Fruit fly (Drosophila melanogaster) whole organism, embryonic: ENCODE results near the gene CG33969.

ENCODE experiments used
- CG11695 ChIP-seq: fragments of 200-800 bp; sonication (Bioruptor generic); IDR thresholded peaks from 3 replicates; pipeline ENCODE4 v1.3.6; 2022; ENCODE audit warnings: missing biosample characterization, missing genetic modification characterization
- CG15514 ChIP-seq: fragments of 200-800 bp; sonication (Bioruptor generic); optimal IDR thresholded peaks from 3 replicates; lab custom pipeline; 2017; ENCODE audit warnings: missing biosample characterization, missing genetic modification characterization, mild to moderate bottlenecking, moderate library complexity, missing genetic modification reagents
- CG1603 ChIP-seq: fragments of 200-800 bp; sonication (Bioruptor generic); optimal IDR thresholded peaks from 2 replicates; lab custom pipeline; 2019; ENCODE audit warnings: missing biosample characterization, mild to moderate bottlenecking, missing genetic modification characterization, moderate library complexity
- CG16813 ChIP-seq: fragments of 200-800 bp; sonication (Bioruptor generic); IDR thresholded peaks from 3 replicates; pipeline ENCODE4 v1.3.6; 2022; ENCODE audit warnings: missing biosample characterization, missing genetic modification characterization; ENCODE audit not compliant: partially characterized antibody
- CG18599 ChIP-seq: fragments of 200-800 bp; sonication (Bioruptor generic); optimal IDR thresholded peaks from 3 replicates; lab custom pipeline; 2017; ENCODE audit warnings: missing biosample characterization, missing genetic modification characterization, mild to moderate bottlenecking, moderate library complexity, missing genetic modification reagents
- CG2875 ChIP-seq: fragments of 200-800 bp; sonication (Bioruptor generic); optimal IDR thresholded peaks from 2 replicates; lab custom pipeline; 2017; ENCODE audit warnings: missing biosample characterization, mild to moderate bottlenecking, missing genetic modification characterization, missing genetic modification reagents
- CG4424 ChIP-seq: fragments of 200-800 bp; sonication (Bioruptor generic); optimal IDR thresholded peaks from 3 replicates; lab custom pipeline; 2016; ENCODE audit warnings: missing biosample characterization, missing genetic modification characterization
- CG7372 ChIP-seq: fragments of 200-800 bp; sonication (Bioruptor generic); IDR thresholded peaks from 2 replicates; pipeline ENCODE4 v1.3.6; 2022; ENCODE audit warnings: missing biosample characterization, missing genetic modification characterization
- CG7839 ChIP-seq: fragments of 200-800 bp; sonication (Bioruptor generic); optimal IDR thresholded peaks from 3 replicates; lab custom pipeline; 2018; ENCODE audit warnings: missing biosample characterization, mild to moderate bottlenecking, missing genetic modification characterization, moderate library complexity
- CG8290 ChIP-seq, 3 experiments: fragments of 200-800 bp; sonication (Bioruptor generic); optimal IDR thresholded peaks; 2 replicates each; lab custom pipeline; 2016 to 2019; ENCODE audit warnings: missing biosample characterization in 3 of 3, missing genetic modification characterization in 3 of 3, mild to moderate bottlenecking in 2 of 3, moderate library complexity in 1 of 3
- CG9727 ChIP-seq: fragments of 200-800 bp; sonication (Bioruptor generic); optimal IDR thresholded peaks from 3 replicates; lab custom pipeline; 2017; ENCODE audit warnings: missing biosample characterization, mild to moderate bottlenecking, missing genetic modification characterization
- CG9817 ChIP-seq: fragments of 200-800 bp; sonication (Bioruptor generic); optimal IDR thresholded peaks from 2 replicates; lab custom pipeline; 2018; ENCODE audit warnings: missing biosample characterization, mild to moderate bottlenecking, missing genetic modification characterization, moderate library complexity
- CHES-1-like ChIP-seq: fragments of 200-800 bp; sonication (Bioruptor generic); optimal IDR thresholded peaks from 2 replicates; lab custom pipeline; 2016; ENCODE audit warnings: missing biosample characterization, missing genetic modification characterization
- CkIIα-i1 ChIP-seq: fragments of 200-800 bp; sonication (Bioruptor generic); IDR thresholded peaks from 2 replicates; pipeline ENCODE4 v1.3.6; 2022; ENCODE audit warnings: missing biosample characterization, missing genetic modification characterization
- Dip3 ChIP-seq: fragments of 200-800 bp; sonication (Bioruptor generic); optimal IDR thresholded peaks from 3 replicates; lab custom pipeline; 2016; ENCODE audit warnings: missing biosample characterization, missing genetic modification characterization
- E2f1 ChIP-seq: fragments of 200-800 bp; sonication (Bioruptor generic); IDR thresholded peaks from 2 replicates; pipeline ENCODE4 v1.3.6; 2022; ENCODE audit warnings: missing biosample characterization, missing genetic modification characterization
- H15 ChIP-seq: fragments of 200-800 bp; sonication (Bioruptor generic); IDR thresholded peaks from 3 replicates; pipeline ENCODE4 v1.3.6; 2022; ENCODE audit warnings: missing biosample characterization, missing genetic modification characterization
- HHEX ChIP-seq: fragments of 200-800 bp; sonication (Bioruptor generic); optimal IDR thresholded peaks from 3 replicates; lab custom pipeline; 2017; ENCODE audit warnings: missing biosample characterization, mild to moderate bottlenecking, missing genetic modification characterization, missing genetic modification reagents
- HLH4C ChIP-seq: fragments of 200-800 bp; sonication (Bioruptor generic); IDR thresholded peaks from 3 replicates; pipeline ENCODE4 v1.3.6; 2022; ENCODE audit warnings: missing biosample characterization, missing genetic modification characterization; ENCODE audit not compliant: partially characterized antibody
- HLH54F ChIP-seq: fragments of 200-800 bp; sonication (Bioruptor generic); optimal IDR thresholded peaks from 3 replicates; lab custom pipeline; 2016; ENCODE audit warnings: missing biosample characterization, missing genetic modification characterization
- Hr78 ChIP-seq, 2 experiments: fragments of 200-800 bp in 1 of 2; fragments of >200 bp in 1 of 2; sonication (Bioruptor generic) in 1 of 2; optimal IDR thresholded peaks; 2 replicates each; lab custom pipeline; 2017 to 2019; ENCODE audit warnings: missing biosample characterization in 2 of 2, missing genetic modification characterization in 2 of 2, mild to moderate bottlenecking in 1 of 2, moderate library complexity in 1 of 2
- Jarid2 ChIP-seq: fragments of 200-800 bp; sonication (Bioruptor generic); optimal IDR thresholded peaks from 3 replicates; lab custom pipeline; 2017; ENCODE audit warnings: mild to moderate bottlenecking, missing biosample characterization, missing genetic modification reagents, missing genetic modification characterization
- Kr ChIP-seq: fragments of 200-800 bp; sonication (Bioruptor generic); optimal IDR thresholded peaks from 2 replicates; lab custom pipeline; 2017; ENCODE audit warnings: missing biosample characterization, mild to moderate bottlenecking, missing genetic modification characterization
- MTF-1 ChIP-seq: fragments of 200-800 bp; sonication (Bioruptor generic); optimal IDR thresholded peaks from 2 replicates; lab custom pipeline; 2018; ENCODE audit warnings: missing biosample characterization, mild to moderate bottlenecking, missing genetic modification characterization, borderline replicate concordance
- Meics ChIP-seq: fragments of 200-800 bp; sonication (Bioruptor generic); optimal IDR thresholded peaks from 2 replicates; lab custom pipeline; 2017; ENCODE audit warnings: missing biosample characterization, mild to moderate bottlenecking, missing genetic modification characterization
- Nf-YB ChIP-seq: fragments of 200-800 bp; sonication (Bioruptor generic); optimal IDR thresholded peaks from 3 replicates; lab custom pipeline; 2019; ENCODE audit warnings: missing biosample characterization, mild to moderate bottlenecking, missing genetic modification characterization, moderate library complexity
- az2 ChIP-seq: fragments of 200-800 bp; sonication (Bioruptor generic); optimal IDR thresholded peaks from 3 replicates; lab custom pipeline; 2016; ENCODE audit warnings: missing biosample characterization, missing genetic modification characterization
- br ChIP-seq: fragments of >200 bp; optimal IDR thresholded peaks from 2 replicates; lab custom pipeline; 2017
- dmrt11E ChIP-seq: fragments of 200-800 bp; sonication (Bioruptor generic); optimal IDR thresholded peaks from 3 replicates; lab custom pipeline; 2018; ENCODE audit warnings: missing biosample characterization, mild to moderate bottlenecking, missing genetic modification characterization, moderate library complexity
- dmrt99B ChIP-seq: fragments of 200-800 bp; sonication (Bioruptor generic); optimal IDR thresholded peaks from 2 replicates; lab custom pipeline; 2018; ENCODE audit warnings: missing biosample characterization, mild to moderate bottlenecking, missing genetic modification characterization, moderate library complexity
- fd3F ChIP-seq: fragments of 200-800 bp; sonication (Bioruptor generic); optimal IDR thresholded peaks from 2 replicates; lab custom pipeline; 2018; ENCODE audit warnings: missing biosample characterization, mild to moderate bottlenecking, missing genetic modification characterization, moderate library complexity
- gsb ChIP-seq: fragments of 200-800 bp; sonication (Bioruptor generic); IDR thresholded peaks from 2 replicates; pipeline ENCODE4 v1.3.6; 2022; ENCODE audit warnings: missing biosample characterization, missing genetic modification characterization
- ham ChIP-seq: fragments of 200-800 bp; sonication (Bioruptor generic); IDR thresholded peaks from 2 replicates; pipeline ENCODE4 v1.3.6; 2022; ENCODE audit warnings: missing biosample characterization, missing genetic modification characterization
- kay ChIP-seq: fragments of 200-800 bp; sonication (Bioruptor generic); optimal IDR thresholded peaks from 2 replicates; lab custom pipeline; 2016; ENCODE audit warnings: missing biosample characterization, missing genetic modification characterization
- kni ChIP-seq: fragments of 200-800 bp; sonication (Bioruptor generic); optimal IDR thresholded peaks from 3 replicates; lab custom pipeline; 2017; ENCODE audit warnings: mild to moderate bottlenecking, missing biosample characterization, missing genetic modification reagents, missing genetic modification characterization
- org-1 ChIP-seq: fragments of 200-800 bp; sonication (Bioruptor generic); optimal IDR thresholded peaks from 2 replicates; lab custom pipeline; 2017; ENCODE audit warnings: missing biosample characterization, missing genetic modification characterization
- pnt ChIP-seq: fragments of 200-800 bp; sonication (Bioruptor generic); optimal IDR thresholded peaks from 3 replicates; lab custom pipeline; 2016; ENCODE audit warnings: missing biosample characterization, missing genetic modification characterization
- prd ChIP-seq, 3 experiments: fragments of >200 bp in 2 of 3; fragments of 200-800 bp in 1 of 3; sonication (Bioruptor generic) in 1 of 3; optimal IDR thresholded peaks in 2 of 3; IDR thresholded peaks in 1 of 3; 2 replicates in 2 of 3; 3 replicates in 1 of 3; pipeline versions ENCODE4 v1.3.6 to Lab custom; 2017 to 2022; ENCODE audit warnings: missing biosample characterization in 1 of 3, missing genetic modification characterization in 1 of 3
- repo ChIP-seq: fragments of 200-800 bp; sonication (Bioruptor generic); optimal IDR thresholded peaks from 2 replicates; lab custom pipeline; 2016; ENCODE audit warnings: missing biosample characterization, missing genetic modification characterization
- sc ChIP-seq, 3 experiments: fragments of >200 bp in 2 of 3; fragments of 200-800 bp in 1 of 3; sonication (Bioruptor generic) in 1 of 3; optimal IDR thresholded peaks; 2 replicates in 2 of 3; 3 replicates in 1 of 3; lab custom pipeline; 2017; ENCODE audit warnings: mild to moderate bottlenecking in 1 of 3, missing biosample characterization in 1 of 3, missing genetic modification characterization in 1 of 3, missing genetic modification reagents in 1 of 3
- slou ChIP-seq: fragments of 200-800 bp; sonication (Bioruptor generic); optimal IDR thresholded peaks from 3 replicates; lab custom pipeline; 2016; ENCODE audit warnings: missing biosample characterization, missing genetic modification characterization
- ssp ChIP-seq: fragments of 200-800 bp; sonication (Bioruptor generic); IDR thresholded peaks from 2 replicates; pipeline ENCODE4 v1.3.6; 2022; ENCODE audit warnings: missing biosample characterization, missing genetic modification characterization
- tna ChIP-seq: fragments of 200-800 bp; sonication (Bioruptor generic); IDR thresholded peaks from 2 replicates; pipeline ENCODE4 v1.3.6; 2022; ENCODE audit warnings: missing biosample characterization, missing genetic modification characterization; ENCODE audit not compliant: partially characterized antibody
- twi ChIP-seq: fragments of 200-800 bp; optimal IDR thresholded peaks from 2 replicates; lab custom pipeline; 2019; ENCODE audit warnings: missing biosample characterization, mild to moderate bottlenecking, missing genetic modification characterization, moderate library complexity
- unpg ChIP-seq: fragments of 200-800 bp; sonication (Bioruptor generic); optimal IDR thresholded peaks from 3 replicates; lab custom pipeline; 2018; ENCODE audit warnings: missing biosample characterization, mild to moderate bottlenecking, missing genetic modification characterization, moderate library complexity
- zfh1 ChIP-seq: fragments of 200-800 bp; sonication (Bioruptor generic); IDR thresholded peaks from 3 replicates; pipeline ENCODE4 v1.3.6; 2022; ENCODE audit warnings: missing biosample characterization, missing genetic modification characterization

Gene CG33969

dm6 chr3L:20441632-20442469 lies 48.5 kb upstream of the CG33969 start, which contains the start of gene CG5910 (continued):
- no peak for TF ChIP-seq Dip3
- TF ChIP-seq HHEX: peak; percentile 89
- no peak for TF ChIP-seq HLH4C (GFP tag; lab: Robert Waterston, UW)
- TF ChIP-seq dmrt11E (tag; lab: Kevin White, UChicago): peak; percentile 91
- TF ChIP-seq Kr (GFP tag; lab: Kevin White, UChicago): no peak
- peak; percentile 79 for TF ChIP-seq fd3F (GFP tag; lab: Kevin White, UChicago)
- peak; percentile 90 for TF ChIP-seq unpg (GFP tag; lab: Kevin White, UChicago)
- no peak for TF ChIP-seq tna (GFP tag; lab: Robert Waterston, UW)
- TF ChIP-seq ham (GFP tag; lab: Robert Waterston, UW): 0 out of 2 replicates have a peak, but pooled peaks have one; percentile 37
- peak; percentile 86 for TF ChIP-seq org-1
- peak; percentile 70 for TF ChIP-seq E2f1
- peak; percentile 21 for TF ChIP-seq HLH54F (GFP tag; lab: Kevin White, UChicago)
- no peak for TF ChIP-seq CkIIα-i1 (GFP tag; lab: Robert Waterston, UW)
- peak; percentile 36; the same call in 1 of the 3 replicates for TF ChIP-seq H15 (GFP tag; lab: Robert Waterston, UW)
- TF ChIP-seq br (lab: Kevin White, UChicago): no peak
- TF ChIP-seq gsb (GFP tag; lab: Robert Waterston, UW): peak; percentile 52; the same call in 1 of the 2 replicates
- TF ChIP-seq kay (GFP tag; lab: Kevin White, UChicago): peak; percentile 70
- TF ChIP-seq MTF-1 (GFP tag; lab: Kevin White, UChicago): peak; percentile 53
- peak; percentile 78 for TF ChIP-seq slou (GFP tag; lab: Kevin White, UChicago)
- peak; percentile 75 for TF ChIP-seq CG8290 (GFP tag; optimal IDR thresholded peaks at IDR 0.05; lab: Kevin White, UChicago)
- no peak for TF ChIP-seq CG8290 (tag; optimal IDR thresholded peaks at IDR 0.05; lab: Kevin White, UChicago)
- no peak for TF ChIP-seq Hr78 (GFP tag; optimal IDR thresholded peaks at IDR 0.05; lab: Kevin White, UChicago)
- TF ChIP-seq repo (GFP tag; lab: Kevin White, UChicago): no peak
- peak; percentile 94 for TF ChIP-seq Meics (GFP tag; lab: Kevin White, UChicago)
- TF ChIP-seq CG15514: peak; percentile 76
- TF ChIP-seq dmrt99B: peak; percentile 93
- peak; percentile 72 for TF ChIP-seq ssp (GFP tag; lab: Robert Waterston, UW)
- TF ChIP-seq CG11695 (GFP tag; lab: Robert Waterston, UW): peak; percentile 87
- peak; percentile 80 for TF ChIP-seq CG9817 (tag; lab: Kevin White, UChicago)
- peak; percentile 45 for TF ChIP-seq CG1603
- TF ChIP-seq CG2875 (GFP tag; lab: Kevin White, UChicago): peak; percentile 78
- TF ChIP-seq Nf-YB (GFP tag; lab: Kevin White, UChicago): peak; percentile 77
- TF ChIP-seq CG16813: no peak
- no peak for TF ChIP-seq sc (optimal IDR thresholded peaks at IDR 0.05; lab: Kevin White, UChicago)
- TF ChIP-seq sc (GFP tag; optimal IDR thresholded peaks at IDR 0.05; lab: Kevin White, UChicago): peak; percentile 7
- TF ChIP-seq CG18599 (GFP tag; lab: Kevin White, UChicago): peak; percentile 96
- TF ChIP-seq CHES-1-like: peak; percentile 23
- peak; percentile 95 for TF ChIP-seq CG7839 (tag; lab: Kevin White, UChicago)
- TF ChIP-seq CG7372 (GFP tag; lab: Robert Waterston, UW): peak; percentile 53; the same call in 1 of the 2 replicates
- peak; percentile 88 for TF ChIP-seq CG4424
- TF ChIP-seq Jarid2 (GFP tag; lab: Kevin White, UChicago): peak; percentile 63
- peak; percentile 80 for TF ChIP-seq twi (tag; lab: Kevin White, UChicago)
- peak; percentile 43 for TF ChIP-seq pnt (GFP tag; lab: Kevin White, UChicago)
- no peak for TF ChIP-seq kni (GFP tag; lab: Kevin White, UChicago)
- peak; percentile 82 for TF ChIP-seq az2 (GFP tag; lab: Kevin White, UChicago)
- TF ChIP-seq prd (optimal IDR thresholded peaks at IDR 0.05; lab: Kevin White, UChicago): no peak
- TF ChIP-seq prd (GFP tag; IDR thresholded peaks at IDR 0.05; lab: Robert Waterston, UW): peak; percentile 82
- peak; percentile 95 for TF ChIP-seq CG9727 (GFP tag; lab: Kevin White, UChicago)
- peak; percentile 70 for TF ChIP-seq zfh1 (GFP tag; lab: Robert Waterston, UW)
